Worm (Caenorhabditis elegans) whole organism, late embryonic: Measurements from ENCODE around the gene C01F6.14.

ENCODE experiments used
- Y22D7AL.16 ChIP-seq: sonication (generic microtip); optimal IDR thresholded peaks from 2 replicates; lab custom pipeline; 2016; ENCODE audit warnings: missing genetic modification characterization, missing compliant biosample characterization
- ceh-14 ChIP-seq: sonication (generic microtip); optimal IDR thresholded peaks from 2 replicates; lab custom pipeline; 2016; ENCODE audit warnings: missing genotype, missing genetic modification characterization, missing compliant biosample characterization
- ceh-18 ChIP-seq: sonication (generic microtip); optimal IDR thresholded peaks from 2 replicates; lab custom pipeline; 2016; ENCODE audit warnings: missing genetic modification characterization, missing compliant biosample characterization
- ceh-24 ChIP-seq: sonication (generic microtip); optimal IDR thresholded peaks from 2 replicates; lab custom pipeline; 2016; ENCODE audit warnings: mild to moderate bottlenecking, missing genetic modification characterization, missing compliant biosample characterization
- ceh-30 ChIP-seq: fragments of 150-350 bp; optimal IDR thresholded peaks from 2 replicates; lab custom pipeline; 2014; ENCODE audit warnings: missing biosample characterization, missing genetic modification characterization
- ceh-31 ChIP-seq: sonication (generic microtip); optimal IDR thresholded peaks from 2 replicates; lab custom pipeline; 2016; ENCODE audit warnings: missing genetic modification characterization, missing compliant biosample characterization
- ceh-34 ChIP-seq: sonication (generic microtip); optimal IDR thresholded peaks from 2 replicates; lab custom pipeline; 2016; ENCODE audit warnings: mild to moderate bottlenecking, missing genetic modification characterization, missing compliant biosample characterization
- ceh-45 ChIP-seq: fragments of 200-800 bp; sonication (Bioruptor generic); IDR thresholded peaks from 2 replicates; pipeline ENCODE4 v1.3.6; 2022; ENCODE audit warnings: missing genetic modification reagents, missing genetic modification characterization, missing compliant biosample characterization
- che-1 ChIP-seq: sonication (generic microtip); optimal IDR thresholded peaks from 2 replicates; lab custom pipeline; 2016; ENCODE audit warnings: mild to moderate bottlenecking, missing genetic modification characterization, missing compliant biosample characterization
- dve-1 ChIP-seq: sonication (generic microtip); optimal IDR thresholded peaks from 2 replicates; lab custom pipeline; 2017; ENCODE audit warnings: antibody characterized with exemption, mild to moderate bottlenecking, missing genetic modification characterization, missing compliant biosample characterization
- fax-1 ChIP-seq: sonication (generic microtip); optimal IDR thresholded peaks from 2 replicates; lab custom pipeline; 2016; ENCODE audit warnings: missing genotype, missing genetic modification characterization, missing compliant biosample characterization
- gmeb-2 ChIP-seq: sonication (generic microtip); optimal IDR thresholded peaks from 2 replicates; lab custom pipeline; 2016; ENCODE audit warnings: missing genetic modification characterization, inconsistent platforms, missing compliant biosample characterization
- hlh-13 ChIP-seq: fragments of 200-800 bp; sonication (Bioruptor generic); optimal IDR thresholded peaks from 2 replicates; lab custom pipeline; 2018; ENCODE audit warnings: mild to moderate bottlenecking, missing genetic modification characterization, missing compliant biosample characterization
- hlh-30 ChIP-seq: sonication (generic microtip); optimal IDR thresholded peaks from 2 replicates; lab custom pipeline; 2017; ENCODE audit warnings: antibody characterized with exemption, missing genetic modification characterization, missing compliant biosample characterization; ENCODE audit not compliant: insufficient read depth
- hlh-6 ChIP-seq: sonication (generic microtip); optimal IDR thresholded peaks from 2 replicates; lab custom pipeline; 2016; ENCODE audit warnings: missing genotype, missing genetic modification characterization, missing compliant biosample characterization
- hlh-8 ChIP-seq: sonication (generic microtip); optimal IDR thresholded peaks from 2 replicates; lab custom pipeline; 2016; ENCODE audit warnings: missing genotype, missing genetic modification characterization, missing compliant biosample characterization
- madf-2 ChIP-seq: sonication (generic microtip); optimal IDR thresholded peaks from 2 replicates; lab custom pipeline; 2017; ENCODE audit warnings: missing genetic modification characterization, missing compliant biosample characterization
- mec-3 ChIP-seq: sonication (generic microtip); optimal IDR thresholded peaks from 2 replicates; lab custom pipeline; 2016; ENCODE audit warnings: borderline replicate concordance, missing genetic modification characterization, missing compliant biosample characterization
- nfya-1 ChIP-seq: sonication (generic microtip); optimal IDR thresholded peaks from 2 replicates; lab custom pipeline; 2017; ENCODE audit warnings: missing genetic modification characterization, mild to moderate bottlenecking, missing compliant biosample characterization, antibody characterized with exemption, moderate library complexity
- nhr-232 ChIP-seq: sonication (generic microtip); optimal IDR thresholded peaks from 2 replicates; lab custom pipeline; 2016; ENCODE audit warnings: missing genetic modification characterization, missing compliant biosample characterization
- pha-4 ChIP-seq: fragments of 150-350 bp; optimal IDR thresholded peaks from 2 replicates; lab custom pipeline; 2018; ENCODE audit warnings: missing biosample characterization, missing genetic modification reagents, missing genetic modification characterization
- pqm-1 ChIP-seq: sonication (generic microtip); optimal IDR thresholded peaks from 2 replicates; lab custom pipeline; 2016; ENCODE audit warnings: missing genetic modification characterization, missing compliant biosample characterization
- pros-1 ChIP-seq: fragments of 150-350 bp; optimal IDR thresholded peaks from 2 replicates; lab custom pipeline; 2014; ENCODE audit warnings: missing biosample characterization, missing genetic modification reagents, missing genetic modification characterization
- ref-2 ChIP-seq: sonication (generic microtip); optimal IDR thresholded peaks from 2 replicates; lab custom pipeline; 2016; ENCODE audit warnings: missing genetic modification characterization, missing compliant biosample characterization
- rnt-1 ChIP-seq: sonication (generic microtip); optimal IDR thresholded peaks from 2 replicates; lab custom pipeline; 2016; ENCODE audit warnings: missing genetic modification characterization, missing compliant biosample characterization
- syd-9 ChIP-seq: sonication (generic microtip); optimal IDR thresholded peaks from 2 replicates; lab custom pipeline; 2016; ENCODE audit warnings: mild to moderate bottlenecking, missing genetic modification characterization, moderate library complexity, missing compliant biosample characterization
- ttx-3 ChIP-seq: sonication (generic microtip); optimal IDR thresholded peaks from 2 replicates; lab custom pipeline; 2016; ENCODE audit warnings: missing genetic modification reagents, missing genetic modification characterization, missing compliant biosample characterization
- unc-42 ChIP-seq: sonication (generic microtip); optimal IDR thresholded peaks from 2 replicates; lab custom pipeline; 2016; ENCODE audit warnings: missing genotype, missing genetic modification characterization, missing compliant biosample characterization
- unc-55 ChIP-seq: sonication (generic microtip); optimal IDR thresholded peaks from 2 replicates; lab custom pipeline; 2017; ENCODE audit warnings: missing biosample characterization, missing genetic modification reagents, missing genetic modification characterization
- unc-86 ChIP-seq: sonication (generic microtip); optimal IDR thresholded peaks from 2 replicates; lab custom pipeline; 2016; ENCODE audit warnings: missing genetic modification characterization, missing compliant biosample characterization
- zip-5 ChIP-seq: sonication (generic microtip); optimal IDR thresholded peaks from 2 replicates; lab custom pipeline; 2016; ENCODE audit warnings: missing genetic modification characterization, missing compliant biosample characterization

C01F6.14 gene

ce11 chrIV:9094356-9094755, 9.6 kb downstream of the C01F6.14 start, which contains the start of gene mrpl-42:
mrpl-42 (minus strand) TSS chrIV:9094456.
- TF ChIP-seq syd-9 (tag; lab: Kevin White, UChicago) (no peak), mec-3 (tag; lab: Kevin White, UChicago) (no peak), ceh-34 (tag; lab: Kevin White, UChicago) (no peak), zip-5 (no peak), ceh-24 (tag; lab: Kevin White, UChicago) (no peak), pha-4 (tag; lab: Kevin White, UChicago) (no peak), hlh-8 (no peak), fax-1 (no peak)
- TF ChIP-seq, all 69 proteins: peak for 0

- TF ChIP-seq pros-1 (tag; lab: Kevin White, UChicago) (no peak), nhr-232 (no peak), ref-2 (tag; lab: Kevin White, UChicago) (no peak), madf-2 (tag; lab: Kevin White, UChicago) (no peak), mec-3 (tag; lab: Kevin White, UChicago) (no peak), ttx-3 (tag; lab: Kevin White, UChicago) (no peak)
Observed at ce11 chrIV:9093932-9094331, 10.0 kb downstream of the C01F6.14 start, which contains the start of gene lpl-1. lpl-1 (minus strand) TSS chrIV:9094032.

ce11 chrIV:9092011-9092410, 11.9 kb downstream of the C01F6.14 start:
- TF ChIP-seq rnt-1 (tag; lab: Kevin White, UChicago) (no peak), ceh-31 (tag; lab: Kevin White, UChicago) (peak; percentile 2), unc-42 (tag; lab: Kevin White, UChicago) (peak; percentile 97)

ce11 chrIV:9090538-9091195, 13.3 kb downstream of the C01F6.14 start:
- peak; percentile 24 for TF ChIP-seq hlh-30 (tag; lab: Kevin White, UChicago)
- no peak for TF ChIP-seq hlh-6 (tag; lab: Kevin White, UChicago)
- no peak for TF ChIP-seq hlh-13 (GFP tag; lab: Kevin White, UChicago)
- no peak for TF ChIP-seq mec-3 (tag; lab: Kevin White, UChicago)
- no peak for TF ChIP-seq ceh-34 (tag; lab: Kevin White, UChicago)

- TF ChIP-seq ceh-45 (GFP tag; lab: Robert Waterston, UW) = 0 out of 2 replicates have a peak, but pooled peaks have one; percentile 14
- no peak for TF ChIP-seq dve-1
Observed at ce11 chrIV:9088294-9088693, 15.6 kb downstream of the C01F6.14 start, which contains the start of gene msa-1. msa-1 (plus strand) TSS chrIV:9088594.

- no peak for TF ChIP-seq che-1
Observed at ce11 chrIV:9082055-9082454, 21.9 kb downstream of the C01F6.14 start, which contains the start of gene twk-8. twk-8 (plus strand) TSS chrIV:9082355.

- TF ChIP-seq pqm-1 (no peak), unc-55 (GFP tag; lab: Kevin White, UChicago) (peak; percentile 78), ceh-31 (tag; lab: Kevin White, UChicago) (no peak), ceh-18 (tag; lab: Kevin White, UChicago) (peak; percentile 68), ceh-14 (tag; lab: Kevin White, UChicago) (no peak)
- TF ChIP-seq, all 69 proteins: peak for 2
Observed at ce11 chrIV:9080201-9080600, 23.7 kb downstream of the C01F6.14 start.

ce11 chrIV:9079330-9079729, 24.6 kb downstream of the C01F6.14 start:
- TF ChIP-seq nfya-1 (tag; lab: Kevin White, UChicago) (peak; percentile 19), gmeb-2 (tag; lab: Kevin White, UChicago) (no peak), Y22D7AL.16 (tag; lab: Kevin White, UChicago) (no peak), unc-86 (no peak), ceh-30 (no peak)
